Worm (Caenorhabditis elegans): ENCODE measurements around the gene trx-3.

trx-3 gene

ce11 chrIV:4533025-4533424, 46.2 kb downstream of the trx-3 start, which contains the start of gene ZK185.4:
Gene ZK185.4 (minus strand): TSS chrIV:4533125.
- TF ChIP-seq dpl-1 (GFP tag; optimal IDR thresholded peaks at IDR 0.05) = no peak
- no peak for TF ChIP-seq D1046.2 (GFP tag; IDR thresholded peaks at IDR 0.05)
- TF ChIP-seq Y75B8A.6 (GFP tag; IDR thresholded peaks at IDR 0.05) = no peak
- no peak for TF ChIP-seq R02D3.7 (tag; optimal IDR thresholded peaks at IDR 0.05)

- TF ChIP-seq aha-1 (tag) (peak; percentile 40), ztf-7 (tag; optimal IDR thresholded peaks at IDR 0.05) (no peak)
Measured at ce11 chrIV:4536247-4536646, 49.4 kb downstream of the trx-3 start, which contains the start of gene ZK185.2. Gene ZK185.2 (plus strand): TSS chrIV:4536547.
